Fruit fly (Drosophila melanogaster): Measurements from ENCODE around the gene Nplp4.

DNA sequence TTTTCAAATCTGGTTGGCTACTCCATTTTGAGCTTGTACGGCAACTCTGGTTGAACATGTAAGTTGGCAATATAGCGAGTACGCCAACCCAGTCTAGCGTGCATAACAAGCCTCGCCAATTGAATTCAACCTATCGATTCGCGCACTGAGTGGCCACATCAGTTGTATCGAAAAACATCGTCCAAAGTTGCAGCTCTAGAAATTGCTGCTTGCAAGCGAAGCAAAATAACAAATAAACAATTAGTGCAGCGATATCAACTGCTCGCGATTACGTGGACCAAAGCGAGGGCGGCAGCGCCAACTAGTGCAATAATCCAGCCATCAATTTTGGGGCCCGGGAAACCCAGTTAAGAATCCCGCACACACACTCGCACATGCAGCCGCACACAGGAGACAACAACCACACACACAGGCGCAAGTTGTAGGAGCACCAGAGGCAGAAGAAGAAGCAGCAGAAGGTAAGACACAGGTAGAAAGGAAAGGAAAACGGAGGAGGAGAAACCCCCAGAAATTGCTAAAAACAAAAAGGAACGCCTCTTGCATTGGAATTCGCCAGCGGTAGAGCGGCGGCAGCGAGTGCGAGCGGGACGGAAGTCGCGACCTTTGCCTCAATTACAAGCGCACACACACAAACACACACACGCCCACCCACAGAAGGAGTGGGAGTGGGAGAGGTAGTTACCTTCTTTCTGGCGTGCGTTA, 29.5 kb downstream of the Nplp4 start:
- TF ChIP-seq CG8478 (optimal IDR thresholded peaks at IDR 0.05) (no peak), CTCF (optimal IDR thresholded peaks at IDR 0.05) (peak; percentile 63 to 68)

Data from S2 (cell line).